Fruit fly (Drosophila melanogaster) whole organism, embryonic: ENCODE measurements around the gene CG32278.

Experiments used
- CG1024 ChIP-seq: fragments of 200-800 bp; sonication (Bioruptor generic); IDR thresholded peaks from 2 replicates; pipeline ENCODE4 v1.3.6; 2022; ENCODE audit warnings: missing biosample characterization, missing genetic modification characterization
- CG10321 ChIP-seq: fragments of 200-800 bp; sonication (Bioruptor generic); IDR thresholded peaks from 2 replicates; pipeline ENCODE4 v1.3.6; 2022; ENCODE audit warnings: missing biosample characterization, missing genetic modification characterization
- cad ChIP-seq: fragments of >200 bp; optimal IDR thresholded peaks from 2 replicates; lab custom pipeline; 2017; ENCODE audit warnings: missing biosample characterization, missing genetic modification characterization
- stc ChIP-seq: fragments of 200-800 bp; sonication (Bioruptor generic); IDR thresholded peaks from 2 replicates; pipeline ENCODE4 v1.3.6; 2022; ENCODE audit warnings: missing biosample characterization, missing genetic modification characterization
- tll ChIP-seq, 2 experiments: fragments of 200-800 bp in 1 of 2; fragments of >200 bp in 1 of 2; sonication (Bioruptor generic) in 1 of 2; optimal IDR thresholded peaks; 2 replicates each; lab custom pipeline; 2017 to 2019; ENCODE audit warnings: missing biosample characterization in 2 of 2, missing genetic modification characterization in 2 of 2, mild to moderate bottlenecking in 1 of 2, moderate library complexity in 1 of 2

DNA sequence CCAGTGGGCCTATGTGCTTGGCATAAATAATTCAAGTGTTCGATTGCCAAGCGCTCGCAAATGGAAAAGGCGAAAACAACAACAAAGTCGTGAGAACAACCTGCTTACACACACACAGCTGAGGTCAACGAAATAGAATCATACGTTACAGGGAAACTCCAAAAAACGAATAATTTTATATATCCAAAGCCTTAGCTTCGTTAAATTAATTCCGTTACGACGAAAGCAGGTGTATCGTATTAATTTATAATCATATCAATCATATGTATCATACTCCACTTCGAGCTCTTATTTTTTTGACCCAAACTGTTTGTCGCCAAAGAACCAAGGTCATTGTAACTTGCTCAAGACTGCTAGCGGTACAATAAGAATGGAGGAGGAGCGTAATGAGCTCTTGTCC lies 10.4 kb downstream of the CG32278 start:
- TF ChIP-seq cad (GFP tag; lab: Kevin White, UChicago) (no peak), tll (GFP tag; optimal IDR thresholded peaks at IDR 0.05; lab: Kevin White, UChicago) (no peak), CG1024 (GFP tag; lab: Robert Waterston, UW) (peak; percentile 56; the same call in 1 of the 2 replicates), CG10321 (GFP tag; lab: Robert Waterston, UW) (no peak), stc (GFP tag; lab: Robert Waterston, UW) (peak; percentile 85)
